Fruit fly (Drosophila melanogaster): ENCODE measurements around the gene Nepl16.

The Nepl16 gene

dm6 chr3R:25152342-25152741, 40.0 kb upstream of the Nepl16 start (continued):
- TF ChIP-seq her (GFP tag; optimal IDR thresholded peaks at IDR 0.05) = no peak
- peak; percentile 5 for TF ChIP-seq Oli (tag; optimal IDR thresholded peaks at IDR 0.05)
- no peak for TF ChIP-seq MTF-1 (GFP tag; optimal IDR thresholded peaks at IDR 0.05; ENCODE audit: borderline replicate concordance)
- TF ChIP-seq sug (tag; optimal IDR thresholded peaks at IDR 0.05) = peak; percentile 32
- TF ChIP-seq CG10267 (tag; optimal IDR thresholded peaks at IDR 0.05) = peak; percentile 22
- TF ChIP-seq Scr (GFP tag; IDR thresholded peaks at IDR 0.05; ENCODE audit: partially characterized antibody) = no peak
- TF ChIP-seq Xrp1 (GFP tag; IDR thresholded peaks at IDR 0.05) = 0 out of 2 replicates have a peak, but pooled peaks have one; percentile 9
- no peak for TF ChIP-seq bsh (GFP tag; optimal IDR thresholded peaks at IDR 0.05)
- peak; percentile 20 for TF ChIP-seq CG6854 (GFP tag; optimal IDR thresholded peaks at IDR 0.05)
- peak; percentile 7 for TF ChIP-seq CG9817 (tag; optimal IDR thresholded peaks at IDR 0.05)
- TF ChIP-seq ttk (GFP tag; IDR thresholded peaks at IDR 0.05) = no peak
- peak; percentile 4 for TF ChIP-seq Sox102F (GFP tag; optimal IDR thresholded peaks at IDR 0.05)
- TF ChIP-seq Nf-YC (tag; optimal IDR thresholded peaks at IDR 0.05) = peak; percentile 29
- TF ChIP-seq MBD-R2 (GFP tag; IDR thresholded peaks at IDR 0.05) = no peak
- peak; percentile 55 for TF ChIP-seq CG11504 (tag; optimal IDR thresholded peaks at IDR 0.05)
- TF ChIP-seq CG8944 (GFP tag; optimal IDR thresholded peaks at IDR 0.05) = no peak
- peak; percentile 27 for TF ChIP-seq CoRest (tag; optimal IDR thresholded peaks at IDR 0.05)
- no peak for TF ChIP-seq eve (GFP tag; optimal IDR thresholded peaks at IDR 0.05)
- TF ChIP-seq slbo (GFP tag; IDR thresholded peaks at IDR 0.05) = 0 out of 2 replicates have a peak, but pooled peaks have one; percentile 15
- peak; percentile 49 for TF ChIP-seq Med (GFP tag)
- no peak for TF ChIP-seq CG13123 (GFP tag; optimal IDR thresholded peaks at IDR 0.05)
- TF ChIP-seq CG5245 (GFP tag; optimal IDR thresholded peaks at IDR 0.05) = no peak
- no peak for TF ChIP-seq seq (GFP tag; IDR thresholded peaks at IDR 0.05)
- peak; percentile 66 for TF ChIP-seq CG2678 (tag; optimal IDR thresholded peaks at IDR 0.05)
- TF ChIP-seq CG31441 (GFP tag; IDR thresholded peaks at IDR 0.05) = peak; percentile 39; the same call in 1 of the 2 replicates

- TF ChIP-seq CG15479 (GFP tag; optimal IDR thresholded peaks at IDR 0.05) = peak; percentile 61
- TF ChIP-seq pum (GFP tag; optimal IDR thresholded peaks at IDR 0.05) = no peak
- no peak for TF ChIP-seq odd (GFP tag; optimal IDR thresholded peaks at IDR 0.05)
- no peak for TF ChIP-seq lov (optimal IDR thresholded peaks at IDR 0.05)
- TF ChIP-seq lov (GFP tag; IDR thresholded peaks at IDR 0.05) = peak; percentile 52; the same call in 1 of the 3 replicates
- peak in 1 of 2 experiments; percentile 50 for TF ChIP-seq bsh (GFP tag; optimal IDR thresholded peaks at IDR 0.05)
- peak; percentile 65 for TF ChIP-seq pros (GFP tag; optimal IDR thresholded peaks at IDR 0.05)
- peak; percentile 6 for TF ChIP-seq nerfin-1 (tag; optimal IDR thresholded peaks at IDR 0.05)
- peak; percentile 62 for TF ChIP-seq Kr (GFP tag; optimal IDR thresholded peaks at IDR 0.05)
- peak; percentile 6 for TF ChIP-seq nom (GFP tag; optimal IDR thresholded peaks at IDR 0.05)
- 0 out of 3 replicates have a peak, but pooled peaks have one; percentile 16 for TF ChIP-seq ken (GFP tag; IDR thresholded peaks at IDR 0.05)
- peak; percentile 96 for TF ChIP-seq scrt (GFP tag; optimal IDR thresholded peaks at IDR 0.05)
- peak; percentile 57 for TF ChIP-seq D (optimal IDR thresholded peaks at IDR 0.05)
- no peak for TF ChIP-seq D (GFP tag; optimal IDR thresholded peaks at IDR 0.05)
- peak; percentile 95 for TF ChIP-seq Nf-YC (tag; optimal IDR thresholded peaks at IDR 0.05)
- peak; percentile 96 for TF ChIP-seq Nf-YB (GFP tag; optimal IDR thresholded peaks at IDR 0.05)
- TF ChIP-seq nmo (GFP tag; optimal IDR thresholded peaks at IDR 0.05) = no peak
- peak; percentile 53 for TF ChIP-seq yki (optimal IDR thresholded peaks at IDR 0.05)
- TF ChIP-seq chm (GFP tag; IDR thresholded peaks at IDR 0.05) = peak; percentile 16; the same call in 1 of the 2 replicates
- peak; percentile 77 for TF ChIP-seq Jarid2 (GFP tag; optimal IDR thresholded peaks at IDR 0.05)
- no peak for TF ChIP-seq Dip3 (GFP tag; optimal IDR thresholded peaks at IDR 0.05)
- TF ChIP-seq zen2 (GFP tag; IDR thresholded peaks at IDR 0.05; ENCODE audit: partially characterized antibody) = peak; percentile 22; the same call in 1 of the 3 replicates
- peak; percentile 63 for TF ChIP-seq CG3163 (GFP tag; optimal IDR thresholded peaks at IDR 0.05)
- peak; percentile 72 for TF ChIP-seq cg (GFP tag; optimal IDR thresholded peaks at IDR 0.05)
- no peak for TF ChIP-seq bowl (GFP tag; IDR thresholded peaks at IDR 0.05)
- 0 out of 2 replicates have a peak, but pooled peaks have one; percentile 10 for TF ChIP-seq danr (GFP tag; IDR thresholded peaks at IDR 0.05)
These were observed 25.4 kb upstream of the Nepl16 start, which contains the start of gene danr for dm6 chr3R:25137565-25138367. Gene danr, plus strand, starts transcription at chr3R:25138072.
